Fruit fly (Drosophila melanogaster): Measurements from ENCODE around the gene CG3430.

The CG3430 gene

dm6 chr2L:6956725-6957124 is at the start of gene CG3430, which contains the start of gene CG13775 (continued):
- TF ChIP-seq CG7786 (GFP tag; optimal IDR thresholded peaks at IDR 0.05) (peak; percentile 46), rib (GFP tag; IDR thresholded peaks at IDR 0.05) (0 out of 2 replicates have a peak, but pooled peaks have one; percentile 12), stwl (tag; optimal IDR thresholded peaks at IDR 0.05) (peak; percentile 39), Bteb2 (GFP tag; optimal IDR thresholded peaks at IDR 0.05) (no peak), Scr (GFP tag; IDR thresholded peaks at IDR 0.05; ENCODE audit: partially characterized antibody) (peak; percentile 67), ERR (GFP tag; optimal IDR thresholded peaks at IDR 0.05) (no peak), pho (GFP tag; optimal IDR thresholded peaks at IDR 0.05) (peak; percentile 57), CG32772 (GFP tag; IDR thresholded peaks at IDR 0.05) (0 out of 2 replicates have a peak, but pooled peaks have one; percentile 6), nerfin-1 (tag; optimal IDR thresholded peaks at IDR 0.05) (peak; percentile 12), CG6791 (GFP tag; IDR thresholded peaks at IDR 0.05; ENCODE audit: partially characterized antibody) (peak; percentile 56; the same call in 2 of the 3 replicates), Doc3 (GFP tag; IDR thresholded peaks at IDR 0.05; ENCODE audit: partially characterized antibody) (peak; percentile 66), Sry-δ (GFP tag; optimal IDR thresholded peaks at IDR 0.05) (peak; percentile 93), CG15696 (tag; optimal IDR thresholded peaks at IDR 0.05) (peak; percentile 0), zfh1 (GFP tag; IDR thresholded peaks at IDR 0.05) (peak; percentile 45; the same call in 2 of the 3 replicates), Oaz (GFP tag; IDR thresholded peaks at IDR 0.05) (no peak), chm (GFP tag; IDR thresholded peaks at IDR 0.05) (peak; percentile 66), mld (GFP tag; IDR thresholded peaks at IDR 0.05; ENCODE audit: partially characterized antibody) (0 out of 3 replicates have a peak, but pooled peaks have one; percentile 30), CG1233 (GFP tag; optimal IDR thresholded peaks at IDR 0.05) (peak; percentile 1), pan (optimal IDR thresholded peaks at IDR 0.05) (no peak), pan (GFP tag; optimal IDR thresholded peaks at IDR 0.05 in 1 of 2, IDR thresholded peaks at IDR 0.05 in 1 of 2) (peak in 1 of 2 experiments; percentile 49), pb (GFP tag; optimal IDR thresholded peaks at IDR 0.05) (peak; percentile 28), bsh (GFP tag; optimal IDR thresholded peaks at IDR 0.05) (no peak), ftz-f1 (GFP tag; optimal IDR thresholded peaks at IDR 0.05) (peak; percentile 0), dm (GFP tag; optimal IDR thresholded peaks at IDR 0.05) (peak; percentile 40), repo (GFP tag; optimal IDR thresholded peaks at IDR 0.05) (peak; percentile 28), Sry-β (GFP tag; optimal IDR thresholded peaks at IDR 0.05) (peak; percentile 22), stc (GFP tag; IDR thresholded peaks at IDR 0.05) (peak; percentile 36; the same call in 1 of the 2 replicates), HmgZ (tag; optimal IDR thresholded peaks at IDR 0.05) (peak; percentile 72), CG15514 (GFP tag; optimal IDR thresholded peaks at IDR 0.05) (peak; percentile 73), Fer1 (GFP tag; optimal IDR thresholded peaks at IDR 0.05) (peak; percentile 34), croc (GFP tag; conservative IDR thresholded peaks at IDR 0.05) (no peak), Bdp1 (GFP tag; optimal IDR thresholded peaks at IDR 0.05) (no peak), unc-4 (GFP tag; IDR thresholded peaks at IDR 0.05; ENCODE audit: partially characterized antibody) (peak; percentile 72), CG9437 (GFP tag; optimal IDR thresholded peaks at IDR 0.05) (peak; percentile 2), corto (GFP tag; optimal IDR thresholded peaks at IDR 0.05) (no peak), dysf (GFP tag; IDR thresholded peaks at IDR 0.05) (peak; percentile 40; the same call in 1 of the 3 replicates), Sin3A (optimal IDR thresholded peaks at IDR 0.05) (peak; percentile 43), Dbx (GFP tag; IDR thresholded peaks at IDR 0.05) (peak; percentile 65; the same call in 1 of the 3 replicates), twi (tag; optimal IDR thresholded peaks at IDR 0.05) (no peak), CG14441 (GFP tag; IDR thresholded peaks at IDR 0.05) (no peak), zen2 (GFP tag; IDR thresholded peaks at IDR 0.05; ENCODE audit: partially characterized antibody) (peak; percentile 40; the same call in 1 of the 3 replicates), Opbp (GFP tag; IDR thresholded peaks at IDR 0.05; ENCODE audit: partially characterized antibody) (peak; percentile 70; the same call in 2 of the 3 replicates), pum (GFP tag; optimal IDR thresholded peaks at IDR 0.05) (peak; percentile 5), CG30403 (GFP tag; optimal IDR thresholded peaks at IDR 0.05) (peak; percentile 26), tin (GFP tag; optimal IDR thresholded peaks at IDR 0.05) (peak; percentile 7), CG11456 (GFP tag; IDR thresholded peaks at IDR 0.05) (peak; percentile 58; the same call in 2 of the 3 replicates), CG17328 (GFP tag; IDR thresholded peaks at IDR 0.05) (peak; percentile 55), CG7271 (tag; optimal IDR thresholded peaks at IDR 0.05) (peak; percentile 38), CG11696 (GFP tag; IDR thresholded peaks at IDR 0.05) (no peak), YL-1 (GFP tag; optimal IDR thresholded peaks at IDR 0.05) (peak; percentile 32)

All from whole organism, embryonic.